Worm (Caenorhabditis elegans): Measurements from ENCODE around the gene C41H7.9.

ce11 chrII:3044023-3044422 is 32.0 kb upstream of the C41H7.9 start, which contains the start of gene sri-29:
- TF ChIP-seq ama-1 (optimal IDR thresholded peaks at IDR 0.05) (no peak), nfya-1 (tag; optimal IDR thresholded peaks at IDR 0.05) (no peak), ceh-22 (tag; optimal IDR thresholded peaks at IDR 0.05) (no peak), pag-3 (tag; optimal IDR thresholded peaks at IDR 0.05; ENCODE audit: borderline replicate concordance) (no peak), tbx-2 (tag; optimal IDR thresholded peaks at IDR 0.05) (no peak), ceh-14 (tag; optimal IDR thresholded peaks at IDR 0.05) (no peak), sox-4 (tag; optimal IDR thresholded peaks at IDR 0.05) (no peak), dve-1 (tag; optimal IDR thresholded peaks at IDR 0.05) (no peak), F13H6.1 (tag; optimal IDR thresholded peaks at IDR 0.05) (no peak), fkh-10 (GFP tag; optimal IDR thresholded peaks at IDR 0.05) (no peak), odd-2 (tag; optimal IDR thresholded peaks at IDR 0.05) (no peak), elt-2 (tag; optimal IDR thresholded peaks at IDR 0.05) (no peak), syd-9 (tag; optimal IDR thresholded peaks at IDR 0.05) (no peak)
